Worm (Caenorhabditis elegans): Measurements from ENCODE around the gene nspd-5.

nspd-5 gene

DNA sequence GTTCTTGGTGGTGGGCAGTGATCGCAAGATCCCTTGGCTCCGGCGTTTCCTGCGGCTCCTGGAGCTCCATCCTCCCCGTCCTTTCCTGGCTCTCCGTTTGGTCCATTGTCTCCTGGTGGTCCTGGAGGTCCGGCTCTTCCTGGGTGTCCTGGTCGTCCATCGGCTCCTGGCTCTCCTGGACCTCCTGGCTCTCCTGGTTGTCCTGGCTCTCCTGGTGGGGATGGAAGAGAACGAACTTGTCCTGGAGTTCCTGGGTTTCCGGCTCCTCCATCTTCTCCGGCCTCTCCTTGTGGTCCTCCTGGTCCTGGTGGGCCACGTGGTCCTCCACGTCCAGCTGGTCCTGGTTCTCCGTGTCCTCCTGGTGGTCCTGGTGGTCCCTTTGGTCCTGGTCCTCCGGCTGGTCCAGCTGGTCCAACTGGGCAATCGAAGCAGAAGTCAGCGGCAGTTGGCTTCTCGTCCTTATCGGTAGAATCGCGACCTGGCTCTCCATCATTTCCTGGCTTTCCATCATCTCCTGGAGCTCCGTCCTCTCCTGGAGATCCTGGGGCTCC, 9.7 kb upstream of the nspd-5 start:
- TF ChIP-seq tbx-11 (GFP tag; IDR thresholded peaks at IDR 0.05): 0 out of 2 replicates have a peak, but pooled peaks have one; percentile 39
- TF ChIP-seq hmg-4 (GFP tag; optimal IDR thresholded peaks at IDR 0.05): no peak

DNA sequence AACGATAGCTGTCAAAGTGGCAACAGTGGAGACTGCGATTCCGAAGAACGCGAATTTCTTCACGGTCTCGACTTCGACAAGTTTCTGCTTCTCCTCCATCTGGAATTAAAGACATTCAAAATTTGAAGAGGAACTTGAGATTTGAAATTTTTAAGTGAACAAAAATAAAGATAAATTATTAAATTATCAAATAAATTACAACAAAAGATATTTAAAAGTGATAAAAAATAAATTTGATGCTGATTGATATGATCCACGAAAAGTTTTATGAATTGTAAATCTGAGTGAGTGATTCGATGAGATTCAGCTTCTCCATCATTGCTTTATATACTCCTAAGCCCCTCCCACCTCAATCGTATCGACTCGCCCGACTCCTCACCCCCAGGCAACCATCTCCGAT, 7.3 kb upstream of the nspd-5 start, which contains the start of gene col-17:
Gene col-17, minus strand, starts transcription at position 101 of the 400 bp plus-strand sequence.
- no peak for TF ChIP-seq tbx-11 (GFP tag; IDR thresholded peaks at IDR 0.05)
- no peak for TF ChIP-seq hmbx-1 (tag; optimal IDR thresholded peaks at IDR 0.05)
- TF ChIP-seq F13C5.2 (tag; optimal IDR thresholded peaks at IDR 0.05): no peak
- TF ChIP-seq B0310.2 (tag; optimal IDR thresholded peaks at IDR 0.05): no peak
- no peak for TF ChIP-seq hnd-1 (tag; optimal IDR thresholded peaks at IDR 0.05)
- TF ChIP-seq scrt-1 (GFP tag; IDR thresholded peaks at IDR 0.05): no peak

DNA sequence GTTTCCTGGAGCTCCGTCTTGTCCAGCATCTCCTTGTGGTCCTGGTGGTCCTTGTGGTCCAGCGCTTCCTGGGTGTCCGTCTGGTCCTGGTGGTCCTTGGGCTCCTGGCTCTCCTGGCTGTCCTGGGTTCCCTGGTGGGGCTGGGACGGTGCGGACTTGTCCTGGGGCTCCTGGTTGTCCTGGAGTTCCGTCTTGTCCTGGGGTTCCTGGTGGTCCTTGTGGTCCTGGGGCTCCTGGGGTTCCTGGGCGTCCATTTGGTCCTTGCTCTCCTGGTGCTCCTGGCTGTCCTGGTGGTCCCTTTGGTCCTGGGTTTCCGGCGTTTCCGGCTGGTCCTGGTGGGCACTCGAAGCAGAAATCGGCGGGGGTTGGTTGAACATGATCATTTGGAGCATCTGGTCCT, 6.7 kb upstream of the nspd-5 start:
- TF ChIP-seq pes-1 (GFP tag; IDR thresholded peaks at IDR 0.05) (0 out of 2 replicates have a peak, but pooled peaks have one; percentile 15), scrt-1 (GFP tag; IDR thresholded peaks at IDR 0.05) (0 out of 2 replicates have a peak, but pooled peaks have one; percentile 58)

DNA sequence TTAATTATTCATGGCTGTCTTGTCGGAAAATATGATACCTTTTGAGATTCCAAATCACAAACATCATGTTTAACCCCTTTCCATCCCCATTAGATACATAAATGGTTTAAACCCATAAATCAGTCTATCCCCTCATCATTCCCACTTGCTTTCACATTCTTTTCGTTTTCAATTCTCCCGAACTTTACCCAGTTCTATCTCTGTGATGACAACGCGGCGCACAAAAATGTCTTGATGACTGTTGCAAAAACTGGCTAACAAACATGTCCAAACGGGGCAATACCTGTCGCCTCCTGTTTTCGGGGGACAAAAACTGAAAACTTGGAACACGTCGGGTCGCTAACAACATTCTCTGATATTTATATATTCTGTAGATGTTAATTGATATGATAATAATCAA, 5.9 kb upstream of the nspd-5 start:
- TF ChIP-seq ceh-13 (GFP tag; optimal IDR thresholded peaks at IDR 0.05) (no peak), ama-1 (optimal IDR thresholded peaks at IDR 0.05) (no peak)

DNA sequence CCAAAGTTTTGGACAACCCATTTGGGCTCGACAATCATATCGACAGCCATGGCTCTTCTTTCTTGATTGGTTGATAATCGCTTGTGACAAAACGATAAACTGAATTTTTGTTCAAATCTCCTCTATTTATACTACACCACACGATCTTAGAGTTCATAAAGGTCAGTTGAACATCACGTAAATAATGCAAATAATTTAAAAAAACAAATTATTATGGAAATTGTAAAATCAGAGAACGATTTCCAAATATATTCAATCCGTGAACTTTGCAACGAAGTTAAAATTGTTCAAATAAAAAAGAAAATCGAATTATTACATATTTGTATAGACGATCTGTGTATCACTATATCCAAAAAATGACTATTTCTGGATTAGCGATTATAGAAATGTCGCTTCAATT, 3.2 kb upstream of the nspd-5 start, which contains the start of the genes mpst-4 and F11G11.14:
Gene mpst-4, minus strand, starts transcription at position 101 of the 400 bp plus-strand sequence.
Gene F11G11.14, plus strand, starts transcription at position 325 of the 400 bp plus-strand sequence.
- no peak for TF ChIP-seq tra-4 (tag; optimal IDR thresholded peaks at IDR 0.05)
- no peak for TF ChIP-seq ceh-13 (GFP tag; optimal IDR thresholded peaks at IDR 0.05)
- no peak for TF ChIP-seq ama-1 (optimal IDR thresholded peaks at IDR 0.05)
- no peak for TF ChIP-seq hmbx-1 (tag; optimal IDR thresholded peaks at IDR 0.05)
- no peak for TF ChIP-seq ceh-36 (tag; optimal IDR thresholded peaks at IDR 0.05)
- no peak for TF ChIP-seq tbx-11 (GFP tag; IDR thresholded peaks at IDR 0.05)
- TF ChIP-seq sea-1 (GFP tag; conservative IDR thresholded peaks at IDR 0.05): no peak
- no peak for TF ChIP-seq hmg-4 (GFP tag; optimal IDR thresholded peaks at IDR 0.05)
- no peak for TF ChIP-seq flt-1 (GFP tag; IDR thresholded peaks at IDR 0.05)
- TF ChIP-seq ets-7 (tag; optimal IDR thresholded peaks at IDR 0.05): no peak
- no peak for TF ChIP-seq tbx-37 (GFP tag; conservative IDR thresholded peaks at IDR 0.05)
- TF ChIP-seq scrt-1 (GFP tag; IDR thresholded peaks at IDR 0.05): no peak
- TF ChIP-seq aly-1 (tag; optimal IDR thresholded peaks at IDR 0.05): no peak
- TF ChIP-seq B0310.2 (tag; optimal IDR thresholded peaks at IDR 0.05): no peak
- no peak for TF ChIP-seq F13C5.2 (tag; optimal IDR thresholded peaks at IDR 0.05)
- no peak for TF ChIP-seq pes-1 (GFP tag; IDR thresholded peaks at IDR 0.05)
- TF ChIP-seq hnd-1 (tag; optimal IDR thresholded peaks at IDR 0.05): no peak

DNA sequence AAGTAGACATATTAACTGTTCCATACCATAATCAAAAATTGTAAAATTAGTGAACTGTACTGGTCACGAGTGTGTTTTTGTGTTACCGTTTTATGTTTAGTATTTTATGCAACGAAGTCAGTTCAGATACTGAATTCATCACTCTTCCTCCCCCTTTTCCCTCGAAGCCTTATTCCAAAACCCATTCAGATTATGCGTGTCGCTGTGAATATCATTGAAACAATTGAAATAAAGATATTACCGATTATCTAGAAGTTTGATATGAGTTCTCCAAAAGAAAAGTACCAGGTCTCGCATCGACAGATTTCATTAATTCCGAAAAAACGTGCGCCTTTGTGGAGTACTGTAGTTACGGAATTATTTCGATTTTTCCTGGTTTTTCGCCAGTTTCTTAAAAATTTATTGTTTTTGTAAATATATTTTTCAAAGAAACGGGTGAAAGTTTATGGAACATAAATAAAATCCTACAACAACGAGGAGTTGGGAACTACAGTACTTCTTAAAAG, 1.2 kb downstream of the nspd-5 start:
- TF ChIP-seq scrt-1 (GFP tag; IDR thresholded peaks at IDR 0.05): no peak

DNA sequence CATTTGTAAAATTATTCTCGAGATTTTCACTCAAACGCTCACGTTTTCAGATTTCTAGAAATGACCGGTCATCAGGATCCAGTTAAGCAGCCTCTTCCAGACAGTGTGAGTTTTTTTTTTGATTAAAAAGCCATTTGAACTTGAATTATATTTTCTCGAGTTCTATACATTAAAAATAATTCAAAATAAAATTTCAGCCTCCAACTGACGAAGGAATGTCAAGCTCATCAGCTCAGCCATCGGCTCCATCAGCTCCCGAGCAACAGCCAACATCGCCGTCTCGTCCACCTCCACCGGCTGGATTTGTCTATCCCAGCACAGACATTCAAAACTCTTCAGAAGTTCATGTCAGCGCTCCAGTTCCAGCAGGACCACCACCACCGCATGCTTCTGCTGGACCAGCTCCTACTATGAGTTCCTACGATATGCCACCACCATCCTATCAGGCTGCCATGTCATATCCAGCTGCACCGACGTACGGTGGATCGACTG, 2.2 kb downstream of the nspd-5 start, which contains the start of gene F11G11.5:
Gene F11G11.5, plus strand, starts transcription at position 51 of the 492 bp plus-strand sequence.
- TF ChIP-seq hnd-1 (tag; optimal IDR thresholded peaks at IDR 0.05): no peak
- no peak for TF ChIP-seq tbx-37 (GFP tag; conservative IDR thresholded peaks at IDR 0.05)
- TF ChIP-seq tbx-11 (GFP tag; IDR thresholded peaks at IDR 0.05): no peak
- no peak for TF ChIP-seq F13C5.2 (tag; optimal IDR thresholded peaks at IDR 0.05)
- no peak for TF ChIP-seq tra-4 (tag; optimal IDR thresholded peaks at IDR 0.05)
- TF ChIP-seq sea-1 (GFP tag; conservative IDR thresholded peaks at IDR 0.05): no peak
- no peak for TF ChIP-seq hmbx-1 (tag; optimal IDR thresholded peaks at IDR 0.05)
- TF ChIP-seq ama-1 (optimal IDR thresholded peaks at IDR 0.05): no peak
- TF ChIP-seq pes-1 (GFP tag; IDR thresholded peaks at IDR 0.05): no peak
- TF ChIP-seq B0310.2 (tag; optimal IDR thresholded peaks at IDR 0.05): no peak
- TF ChIP-seq hmg-4 (GFP tag; optimal IDR thresholded peaks at IDR 0.05): no peak
- no peak for TF ChIP-seq flt-1 (GFP tag; IDR thresholded peaks at IDR 0.05)
- no peak for TF ChIP-seq ets-7 (tag; optimal IDR thresholded peaks at IDR 0.05)

DNA sequence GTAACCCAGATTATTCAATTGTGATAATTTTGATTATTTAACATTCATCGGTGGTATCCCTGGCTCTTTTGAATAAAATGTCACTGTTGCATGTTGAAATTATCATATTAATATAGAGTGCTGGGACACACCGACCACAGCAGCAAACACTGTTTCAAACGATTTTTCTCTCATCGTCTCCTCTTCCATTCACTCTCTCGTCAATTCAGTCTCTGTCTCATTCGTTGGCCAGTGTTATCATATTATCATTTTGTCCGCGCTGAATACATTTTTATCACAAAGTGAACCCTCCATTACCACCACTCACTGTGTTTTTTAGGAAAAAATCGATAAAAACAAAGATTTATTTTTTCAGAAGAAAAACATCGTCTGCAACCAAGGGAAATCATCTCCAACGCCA, 3.1 kb downstream of the nspd-5 start:
- TF ChIP-seq tra-4 (tag; optimal IDR thresholded peaks at IDR 0.05) (no peak), ets-7 (tag; optimal IDR thresholded peaks at IDR 0.05) (no peak), B0310.2 (tag; optimal IDR thresholded peaks at IDR 0.05) (no peak), ceh-36 (tag; optimal IDR thresholded peaks at IDR 0.05) (no peak), pes-1 (GFP tag; IDR thresholded peaks at IDR 0.05) (no peak), sea-1 (GFP tag; conservative IDR thresholded peaks at IDR 0.05) (no peak), hnd-1 (tag; optimal IDR thresholded peaks at IDR 0.05) (no peak), flt-1 (GFP tag; IDR thresholded peaks at IDR 0.05) (no peak), hmbx-1 (tag; optimal IDR thresholded peaks at IDR 0.05) (no peak), ceh-13 (GFP tag; optimal IDR thresholded peaks at IDR 0.05) (no peak), aly-1 (tag; optimal IDR thresholded peaks at IDR 0.05) (no peak), scrt-1 (GFP tag; IDR thresholded peaks at IDR 0.05) (no peak), tbx-11 (GFP tag; IDR thresholded peaks at IDR 0.05) (no peak), hmg-4 (GFP tag; optimal IDR thresholded peaks at IDR 0.05) (no peak), F13C5.2 (tag; optimal IDR thresholded peaks at IDR 0.05) (no peak), tbx-37 (GFP tag; conservative IDR thresholded peaks at IDR 0.05) (no peak)

All from whole organism, early embryonic.